Fruit fly (Drosophila melanogaster) whole organism, wandering third instar larva: ENCODE measurements around the gene CG9483.

Experiments used
- Abd-B ChIP-seq: fragments of >200 bp; optimal IDR thresholded peaks from 2 replicates; lab custom pipeline; 2017; ENCODE audit warnings: missing biosample characterization, missing genetic modification characterization
- CG32264 ChIP-seq: fragments of 200-800 bp; sonication (Bioruptor generic); optimal IDR thresholded peaks from 2 replicates; lab custom pipeline; 2016; ENCODE audit warnings: missing biosample characterization, missing genetic modification characterization
- CG9705 ChIP-seq: fragments of 200-800 bp; sonication (Bioruptor generic); optimal IDR thresholded peaks from 2 replicates; lab custom pipeline; 2018; ENCODE audit warnings: missing biosample characterization, mild to moderate bottlenecking, missing genetic modification characterization
- CrebA ChIP-seq: fragments of 200-800 bp; sonication (Bioruptor generic); optimal IDR thresholded peaks from 2 replicates; lab custom pipeline; 2016; ENCODE audit warnings: missing biosample characterization, mild to moderate bottlenecking, missing genetic modification characterization, borderline replicate concordance
- Dfd ChIP-seq: fragments of >200 bp; optimal IDR thresholded peaks from 2 replicates; lab custom pipeline; 2017; ENCODE audit warnings: missing biosample characterization, missing genetic modification characterization
- Dif ChIP-seq: fragments of 200-275, 200-300 bp; sonication (Bioruptor generic); optimal IDR thresholded peaks from 2 replicates; lab custom pipeline; 2018; ENCODE audit warnings: missing biosample characterization, missing genetic modification characterization; ENCODE audit not compliant: partially characterized antibody
- GATAd ChIP-seq: sonication (Bioruptor generic); optimal IDR thresholded peaks from 2 replicates; lab custom pipeline; 2016; ENCODE audit warnings: missing biosample characterization, missing genetic modification characterization
- HLH106 ChIP-seq: fragments of 200-800 bp; optimal IDR thresholded peaks from 3 replicates; lab custom pipeline; 2019; ENCODE audit warnings: missing biosample characterization, mild to moderate bottlenecking, missing genetic modification characterization, moderate library complexity
- Hnf4 ChIP-seq: fragments of 200-800 bp; sonication (Bioruptor generic); optimal IDR thresholded peaks from 2 replicates; lab custom pipeline; 2016; ENCODE audit warnings: missing biosample characterization, mild to moderate bottlenecking, missing genetic modification characterization
- Hr78 ChIP-seq: fragments of >200 bp; optimal IDR thresholded peaks from 2 replicates; lab custom pipeline; 2017; ENCODE audit warnings: missing biosample characterization, missing genetic modification characterization
- Hr83 ChIP-seq: fragments of 200-300 bp; sonication (Bioruptor generic); optimal IDR thresholded peaks from 2 replicates; lab custom pipeline; 2016; ENCODE audit warnings: missing biosample characterization, mild to moderate bottlenecking, missing genetic modification characterization, moderate library complexity; ENCODE audit not compliant: poor library complexity, severe bottlenecking
- Jra ChIP-seq: sonication (Bioruptor generic); optimal IDR thresholded peaks from 2 replicates; lab custom pipeline; 2016; ENCODE audit warnings: missing biosample characterization, missing genetic modification characterization
- Mio ChIP-seq: sonication (Bioruptor generic); optimal IDR thresholded peaks from 2 replicates; lab custom pipeline; 2016; ENCODE audit warnings: missing biosample characterization, missing genetic modification characterization
- Myc ChIP-seq: fragments of >200 bp; optimal IDR thresholded peaks from 2 replicates; lab custom pipeline; 2017
- N ChIP-seq: fragments of >200 bp; optimal IDR thresholded peaks from 2 replicates; lab custom pipeline; 2018; ENCODE audit warnings: missing biosample characterization, missing external identifiers, missing genetic modification characterization
- OdsH ChIP-seq: fragments of 200-800 bp; sonication (Bioruptor generic); optimal IDR thresholded peaks from 2 replicates; lab custom pipeline; 2016; ENCODE audit warnings: missing biosample characterization, mild to moderate bottlenecking, missing genetic modification characterization
- Rel ChIP-seq, 2 experiments: fragments of 200-800 bp; sonication (Bioruptor generic) in 1 of 2; optimal IDR thresholded peaks; 2 replicates in 1 of 2; 3 replicates in 1 of 2; lab custom pipeline; 2016 to 2019; ENCODE audit warnings: mild to moderate bottlenecking in 2 of 2, missing biosample characterization in 2 of 2, missing genetic modification characterization in 2 of 2, moderate library complexity in 1 of 2
- Sp1 ChIP-seq: fragments of 200-800 bp; sonication (Bioruptor generic); optimal IDR thresholded peaks from 3 replicates; lab custom pipeline; 2019; ENCODE audit warnings: missing biosample characterization, mild to moderate bottlenecking, missing genetic modification characterization, moderate library complexity
- Vsx2 ChIP-seq: fragments of 200-300, 225-300 bp; sonication (Bioruptor generic); optimal IDR thresholded peaks from 2 replicates; lab custom pipeline; 2018; ENCODE audit warnings: missing biosample characterization, missing genetic modification characterization; ENCODE audit not compliant: partially characterized antibody
- br ChIP-seq: fragments of 200-800 bp; sonication (Bioruptor generic); optimal IDR thresholded peaks from 2 replicates; lab custom pipeline; 2016; ENCODE audit warnings: missing biosample characterization, missing genetic modification characterization
- brk ChIP-seq: fragments of 200-800 bp; sonication (Bioruptor generic); optimal IDR thresholded peaks from 2 replicates; lab custom pipeline; 2016; ENCODE audit warnings: missing biosample characterization, mild to moderate bottlenecking, missing genetic modification characterization
- dl ChIP-seq, 2 experiments: fragments of 175-275, 200-275 bp in 1 of 2; fragments of 200-275 bp in 1 of 2; sonication (Bioruptor generic); optimal IDR thresholded peaks; lab custom pipeline; 2018; ENCODE audit warnings: mild to moderate bottlenecking in 2 of 2, missing biosample characterization in 2 of 2, missing genetic modification characterization in 2 of 2, moderate library complexity in 2 of 2; ENCODE audit not compliant: partially characterized antibody in 2 of 2, insufficient read depth in 1 of 2
- dmrt93B ChIP-seq: fragments of 200-800 bp; sonication (Bioruptor generic); optimal IDR thresholded peaks from 2 replicates; lab custom pipeline; 2018; ENCODE audit warnings: missing biosample characterization, mild to moderate bottlenecking, missing genetic modification characterization
- dsf ChIP-seq: sonication (Bioruptor generic); optimal IDR thresholded peaks from 2 replicates; lab custom pipeline; 2016; ENCODE audit warnings: missing biosample characterization, missing genetic modification characterization, borderline replicate concordance
- ey ChIP-seq: fragments of 200-800 bp; sonication (Bioruptor generic); optimal IDR thresholded peaks from 2 replicates; lab custom pipeline; 2016; ENCODE audit warnings: missing biosample characterization, missing genetic modification characterization
- foxo ChIP-seq, 2 experiments: fragments of 200-800 bp; sonication (Bioruptor generic); optimal IDR thresholded peaks; 2 replicates in 1 of 2; 3 replicates in 1 of 2; lab custom pipeline; 2016 to 2017; ENCODE audit warnings: missing biosample characterization in 2 of 2, missing genetic modification characterization in 2 of 2
- fru ChIP-seq: fragments of 200-800 bp; sonication (Bioruptor generic); optimal IDR thresholded peaks from 3 replicates; lab custom pipeline; 2016; ENCODE audit warnings: missing biosample characterization, mild to moderate bottlenecking, missing genetic modification characterization
- h ChIP-seq: fragments of 200-800 bp; sonication (Bioruptor generic); optimal IDR thresholded peaks from 3 replicates; lab custom pipeline; 2016; ENCODE audit warnings: missing biosample characterization, mild to moderate bottlenecking, missing genetic modification characterization
- jim ChIP-seq: fragments of 175-275, 200-325 bp; sonication (Bioruptor generic); optimal IDR thresholded peaks from 2 replicates; lab custom pipeline; 2016; ENCODE audit warnings: missing biosample characterization, mild to moderate bottlenecking, missing genetic modification characterization
- lola ChIP-seq: fragments of >200 bp; optimal IDR thresholded peaks from 2 replicates; lab custom pipeline; 2017; ENCODE audit warnings: missing biosample characterization, missing genetic modification characterization
- pan ChIP-seq: fragments of >200 bp; optimal IDR thresholded peaks from 2 replicates; lab custom pipeline; 2017
- psq ChIP-seq: fragments of 200-800 bp; sonication (Bioruptor generic); optimal IDR thresholded peaks from 3 replicates; lab custom pipeline; 2017; ENCODE audit warnings: missing biosample characterization, mild to moderate bottlenecking, missing genetic modification characterization, moderate library complexity
- rgr ChIP-seq: fragments of 200-800 bp; sonication (Bioruptor generic); optimal IDR thresholded peaks from 3 replicates; lab custom pipeline; 2016; ENCODE audit warnings: missing biosample characterization, mild to moderate bottlenecking, missing genetic modification characterization
- sage ChIP-seq: fragments of 200-800 bp; sonication (Bioruptor generic); optimal IDR thresholded peaks from 2 replicates; lab custom pipeline; 2016; ENCODE audit warnings: missing biosample characterization, mild to moderate bottlenecking, missing genetic modification characterization
- sv ChIP-seq: fragments of 200-800 bp; sonication (Bioruptor generic); optimal IDR thresholded peaks from 3 replicates; lab custom pipeline; 2016; ENCODE audit warnings: missing biosample characterization, missing genetic modification characterization
- tai ChIP-seq: sonication (Bioruptor generic); optimal IDR thresholded peaks from 2 replicates; lab custom pipeline; 2016; ENCODE audit warnings: missing biosample characterization, missing genetic modification characterization
- usp ChIP-seq: fragments of >200 bp; optimal IDR thresholded peaks from 2 replicates; lab custom pipeline; 2017; ENCODE audit warnings: missing biosample characterization, missing genetic modification characterization
- woc ChIP-seq: sonication (Bioruptor generic); optimal IDR thresholded peaks from 2 replicates; lab custom pipeline; 2016; ENCODE audit warnings: missing biosample characterization, mild to moderate bottlenecking, missing genetic modification characterization

Gene CG9483

DNA sequence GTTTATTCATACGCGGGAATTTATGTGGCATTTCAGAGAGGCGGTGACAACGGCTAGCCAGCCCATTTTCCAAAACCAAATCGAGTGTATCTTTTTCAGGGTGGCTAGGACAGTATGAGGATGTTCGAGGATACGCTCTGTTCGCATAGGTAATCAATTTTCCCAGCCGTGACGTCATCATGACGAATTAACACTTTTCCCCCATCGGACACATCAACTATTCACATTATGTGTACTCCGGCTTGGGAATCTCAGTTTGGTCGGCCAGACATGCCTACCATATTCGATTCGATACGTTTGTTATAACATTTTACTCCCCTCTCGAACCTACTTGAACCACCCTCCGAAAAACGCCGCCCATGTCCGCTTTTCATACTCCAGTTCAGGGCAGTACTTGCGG lies 23.0 kb upstream of the CG9483 start:
- TF ChIP-seq Dfd, result no peak
- no peak for TF ChIP-seq sage
- TF ChIP-seq Mio, result no peak
- no peak for TF ChIP-seq Abd-B (GFP tag; lab: Kevin White, UChicago)
- no peak for TF ChIP-seq psq (GFP tag; lab: Kevin White, UChicago)
- no peak for TF ChIP-seq CrebA (GFP tag; lab: Kevin White, UChicago)
- no peak for TF ChIP-seq usp
- no peak for TF ChIP-seq ey
- no peak for TF ChIP-seq brk (GFP tag; lab: Kevin White, UChicago)
- no peak for TF ChIP-seq dmrt93B (GFP tag; lab: Kevin White, UChicago)
- no peak for TF ChIP-seq Jra (GFP tag; lab: Kevin White, UChicago)
- TF ChIP-seq CG9705 (GFP tag; lab: Kevin White, UChicago), result no peak
- TF ChIP-seq woc (GFP tag; lab: Kevin White, UChicago), result no peak
- TF ChIP-seq foxo (GFP tag; optimal IDR thresholded peaks at IDR 0.05; lab: Kevin White, UChicago), result no peak
- TF ChIP-seq pan, result no peak
- no peak for TF ChIP-seq sv (GFP tag; lab: Kevin White, UChicago)
- no peak for TF ChIP-seq CG32264 (GFP tag; lab: Kevin White, UChicago)
- no peak for TF ChIP-seq Hr78 (GFP tag; lab: Kevin White, UChicago)

DNA sequence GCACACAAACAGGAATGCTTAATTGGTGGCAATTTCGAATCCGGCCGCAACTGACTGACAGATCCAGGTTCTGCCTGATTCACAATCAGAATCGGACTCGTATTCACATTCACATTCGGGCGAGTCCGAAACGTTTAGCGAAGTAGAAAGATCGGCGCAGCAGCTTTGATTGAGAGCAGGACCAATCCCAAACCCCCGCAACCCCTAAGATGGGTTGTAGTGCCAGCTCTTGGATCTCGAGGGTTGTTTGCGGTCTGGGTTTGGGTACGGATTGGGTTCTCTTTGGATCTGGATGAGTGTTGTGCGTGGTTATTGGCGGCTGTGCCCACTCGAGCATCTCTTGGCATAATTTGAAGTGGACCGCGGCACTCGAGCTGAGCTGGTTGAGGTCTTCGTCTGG lies 21.9 kb upstream of the CG9483 start:
- TF ChIP-seq foxo (GFP tag; optimal IDR thresholded peaks at IDR 0.05; lab: Kevin White, UChicago), result no peak
- no peak for TF ChIP-seq fru (GFP tag; lab: Kevin White, UChicago)
- no peak for TF ChIP-seq CrebA (GFP tag; lab: Kevin White, UChicago)
- no peak for TF ChIP-seq Myc (lab: Kevin White, UChicago)
- TF ChIP-seq psq (GFP tag; lab: Kevin White, UChicago), result no peak
- no peak for TF ChIP-seq OdsH (GFP tag; lab: Kevin White, UChicago)
- TF ChIP-seq GATAd (GFP tag; lab: Kevin White, UChicago), result no peak
- no peak for TF ChIP-seq N (GFP tag; lab: Kevin White, UChicago)
- TF ChIP-seq Jra (GFP tag; lab: Kevin White, UChicago), result no peak
- no peak for TF ChIP-seq h (GFP tag; lab: Kevin White, UChicago)
- no peak for TF ChIP-seq dsf (GFP tag; lab: Kevin White, UChicago)
- TF ChIP-seq sv (GFP tag; lab: Kevin White, UChicago), result no peak
- TF ChIP-seq sage, result no peak

DNA sequence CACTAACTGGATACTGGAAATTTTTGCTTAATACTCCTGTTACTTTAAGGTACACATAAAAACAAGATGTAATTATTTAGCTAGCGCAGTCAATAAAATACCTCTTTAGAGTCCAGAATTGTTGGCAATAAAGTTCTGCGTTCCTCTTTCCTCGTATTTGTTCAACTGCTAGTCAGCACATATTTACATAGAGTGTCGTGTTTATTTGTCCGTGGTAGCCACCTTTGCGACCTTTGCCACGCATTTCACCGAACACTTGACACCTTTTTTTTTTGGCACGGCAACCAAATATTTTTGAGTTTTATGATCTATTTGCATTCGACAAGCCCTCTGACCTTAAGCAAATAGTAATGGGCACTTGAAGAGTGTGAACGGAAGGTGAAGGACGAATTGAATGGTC lies 20.6 kb upstream of the CG9483 start:
- TF ChIP-seq Sp1 (GFP tag; lab: Kevin White, UChicago) (peak; percentile 8), Jra (GFP tag; lab: Kevin White, UChicago) (peak; percentile 93), Dfd (no peak), Hnf4 (GFP tag; lab: Kevin White, UChicago) (peak; percentile 89), sv (GFP tag; lab: Kevin White, UChicago) (peak; percentile 82), br (peak; percentile 74), Hr83 (peak; percentile 89), woc (GFP tag; lab: Kevin White, UChicago) (no peak), OdsH (GFP tag; lab: Kevin White, UChicago) (peak; percentile 90), Myc (lab: Kevin White, UChicago) (no peak), Abd-B (GFP tag; lab: Kevin White, UChicago) (no peak), pan (no peak), fru (GFP tag; lab: Kevin White, UChicago) (peak; percentile 5), Dif (GFP tag; lab: Kevin White, UChicago) (no peak), dmrt93B (GFP tag; lab: Kevin White, UChicago) (no peak), N (GFP tag; lab: Kevin White, UChicago) (no peak), brk (GFP tag; lab: Kevin White, UChicago) (peak; percentile 65), psq (GFP tag; lab: Kevin White, UChicago) (peak; percentile 49), ey (peak; percentile 12), HLH106 (tag; lab: Kevin White, UChicago) (no peak), lola (no peak), dl (GFP tag; optimal IDR thresholded peaks at IDR 0.05; lab: Kevin White, UChicago; ENCODE audit: insufficient read depth in 1 of 2, partially characterized antibody in 2 of 2) (no peak), Rel (GFP tag; optimal IDR thresholded peaks at IDR 0.05; lab: Kevin White, UChicago) (no peak), Rel (tag; optimal IDR thresholded peaks at IDR 0.05; lab: Kevin White, UChicago) (no peak), CrebA (GFP tag; lab: Kevin White, UChicago) (no peak), usp (no peak), Hr78 (GFP tag; lab: Kevin White, UChicago) (no peak), tai (GFP tag; lab: Kevin White, UChicago) (peak; percentile 96), Mio (peak; percentile 31), CG9705 (GFP tag; lab: Kevin White, UChicago) (no peak), jim (GFP tag; lab: Kevin White, UChicago) (no peak), Vsx2 (GFP tag; lab: Kevin White, UChicago) (no peak), GATAd (GFP tag; lab: Kevin White, UChicago) (peak; percentile 70), foxo (GFP tag; optimal IDR thresholded peaks at IDR 0.05; lab: Kevin White, UChicago) (peak in 1 of 2 experiments; percentile 66), dsf (GFP tag; lab: Kevin White, UChicago) (peak; percentile 17), h (GFP tag; lab: Kevin White, UChicago) (peak; percentile 45), rgr (peak; percentile 95), CG32264 (GFP tag; lab: Kevin White, UChicago) (no peak), sage (no peak)
